Fruit fly (Drosophila melanogaster): ENCODE data around the gene Shawl.

Gene Shawl

DNA sequence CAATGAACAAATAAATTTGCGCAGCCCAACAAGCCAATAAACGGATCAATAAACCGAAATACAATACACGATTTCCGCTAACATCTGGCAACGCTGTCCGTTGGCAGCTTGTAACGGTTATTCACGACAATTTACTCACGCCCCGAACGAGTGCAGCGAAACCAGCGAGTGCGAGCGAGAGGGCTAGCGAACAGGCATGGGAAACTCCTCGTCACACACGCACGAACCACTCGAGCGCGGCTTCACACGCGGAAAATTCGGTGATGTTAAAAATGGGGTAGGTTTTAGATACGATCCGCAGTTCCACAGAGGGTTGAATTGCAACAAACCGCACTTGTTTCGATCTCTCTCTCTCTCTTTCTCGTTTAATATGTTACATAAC, 45.1 kb upstream of the Shawl start (continued):
- TF ChIP-seq tgo (GFP tag; IDR thresholded peaks at IDR 0.05) = no peak
- no peak for TF ChIP-seq E2f2 (GFP tag; IDR thresholded peaks at IDR 0.05)
- no peak for TF ChIP-seq CG11696 (GFP tag; IDR thresholded peaks at IDR 0.05)
- TF ChIP-seq HLHmδ (GFP tag; optimal IDR thresholded peaks at IDR 0.05) = peak; percentile 28
- TF ChIP-seq pita (GFP tag; optimal IDR thresholded peaks at IDR 0.05) = no peak
- peak; percentile 24 for TF ChIP-seq CG9797 (GFP tag; optimal IDR thresholded peaks at IDR 0.05)
- TF ChIP-seq nerfin-1 (tag; optimal IDR thresholded peaks at IDR 0.05) = peak; percentile 38
- TF ChIP-seq CG18619 (GFP tag; optimal IDR thresholded peaks at IDR 0.05) = no peak
- no peak for TF ChIP-seq Doc2 (GFP tag; IDR thresholded peaks at IDR 0.05)
- TF ChIP-seq Sin3A (optimal IDR thresholded peaks at IDR 0.05) = no peak
- no peak; the same call in 2 of the 3 replicates for TF ChIP-seq otp (GFP tag; IDR thresholded peaks at IDR 0.05)
- no peak for TF ChIP-seq Chrac-16 (GFP tag; optimal IDR thresholded peaks at IDR 0.05)
- peak; percentile 19; the same call in 1 of the 2 replicates for TF ChIP-seq Scr (GFP tag; IDR thresholded peaks at IDR 0.05; ENCODE audit: partially characterized antibody)
- no peak for TF ChIP-seq CG4707 (GFP tag; optimal IDR thresholded peaks at IDR 0.05)
- TF ChIP-seq sisA (GFP tag; IDR thresholded peaks at IDR 0.05) = no peak
- TF ChIP-seq Gsc (GFP tag; IDR thresholded peaks at IDR 0.05) = no peak
- TF ChIP-seq org-1 (GFP tag; optimal IDR thresholded peaks at IDR 0.05) = no peak
- peak; percentile 71 for TF ChIP-seq sens (GFP tag)
- TF ChIP-seq Side (GFP tag; optimal IDR thresholded peaks at IDR 0.05) = no peak
- TF ChIP-seq CG13287 (GFP tag; IDR thresholded peaks at IDR 0.05; ENCODE audit: partially characterized antibody) = peak; percentile 30; the same call in 1 of the 2 replicates
- no peak for TF ChIP-seq chm (GFP tag; IDR thresholded peaks at IDR 0.05)
- TF ChIP-seq pros (GFP tag; optimal IDR thresholded peaks at IDR 0.05) = peak; percentile 76
- TF ChIP-seq Atf6 (GFP tag; IDR thresholded peaks at IDR 0.05) = no peak
- no peak for TF ChIP-seq Gug (GFP tag; IDR thresholded peaks at IDR 0.05)
- no peak for TF ChIP-seq lilli (GFP tag; optimal IDR thresholded peaks at IDR 0.05)
- peak; percentile 37 for TF ChIP-seq Sry-δ (GFP tag; optimal IDR thresholded peaks at IDR 0.05)
- TF ChIP-seq tna (GFP tag; IDR thresholded peaks at IDR 0.05; ENCODE audit: partially characterized antibody) = no peak
- no peak for TF ChIP-seq sc (optimal IDR thresholded peaks at IDR 0.05)
- TF ChIP-seq sc (GFP tag; optimal IDR thresholded peaks at IDR 0.05) = no peak
- TF ChIP-seq slbo (GFP tag; IDR thresholded peaks at IDR 0.05) = 0 out of 2 replicates have a peak, but pooled peaks have one; percentile 20
- TF ChIP-seq stwl (tag; optimal IDR thresholded peaks at IDR 0.05) = peak; percentile 64
- TF ChIP-seq Dref (GFP tag; IDR thresholded peaks at IDR 0.05) = no peak
- no peak for TF ChIP-seq CG8089 (GFP tag; optimal IDR thresholded peaks at IDR 0.05)
- TF ChIP-seq CG1602 (GFP tag; optimal IDR thresholded peaks at IDR 0.05) = no peak
- TF ChIP-seq CG7839 (tag; optimal IDR thresholded peaks at IDR 0.05) = no peak
- peak; percentile 61; the same call in 1 of the 2 replicates for TF ChIP-seq sna (GFP tag; IDR thresholded peaks at IDR 0.05; ENCODE audit: partially characterized antibody)
- peak; percentile 81 for TF ChIP-seq kni (GFP tag; optimal IDR thresholded peaks at IDR 0.05)
- no peak for TF ChIP-seq aop (GFP tag; IDR thresholded peaks at IDR 0.05)
- 0 out of 3 replicates have a peak, but pooled peaks have one; percentile 27 for TF ChIP-seq CG16813 (GFP tag; IDR thresholded peaks at IDR 0.05; ENCODE audit: partially characterized antibody)
- TF ChIP-seq CG8290 (GFP tag; optimal IDR thresholded peaks at IDR 0.05) = peak; percentile 61
- no peak for TF ChIP-seq CG8290 (tag; optimal IDR thresholded peaks at IDR 0.05)
- no peak for TF ChIP-seq CG5180 (GFP tag; optimal IDR thresholded peaks at IDR 0.05)
- peak; percentile 92 for TF ChIP-seq CG12155 (GFP tag; optimal IDR thresholded peaks at IDR 0.05)
- peak; percentile 4 for TF ChIP-seq twi (tag; optimal IDR thresholded peaks at IDR 0.05)
